Worm (Caenorhabditis elegans): ENCODE data around the gene K02D10.3.

The K02D10.3 gene

ce11 chrIII:8771162-8771561 lies 589 bp downstream of the K02D10.3 start, which contains the start of gene K02D10.2:
Gene K02D10.2 (minus strand): TSS chrIII:8771262.
- TF ChIP-seq unc-62 (GFP tag; optimal IDR thresholded peaks at IDR 0.05 in 1 of 2), result no peak
- TF ChIP-seq unc-62 (tag; optimal IDR thresholded peaks at IDR 0.05), result no peak
- TF ChIP-seq madf-5 (GFP tag; IDR thresholded peaks at IDR 0.05), result no peak
- no peak for TF ChIP-seq madf-9 (GFP tag; conservative IDR thresholded peaks at IDR 0.05)
- TF ChIP-seq daf-8 (GFP tag; IDR thresholded peaks at IDR 0.05), result no peak
- no peak for TF ChIP-seq ztf-11 (tag; optimal IDR thresholded peaks at IDR 0.05)
- no peak for TF ChIP-seq saeg-2 (GFP tag; IDR thresholded peaks at IDR 0.05)
- TF ChIP-seq unc-130 (GFP tag; optimal IDR thresholded peaks at IDR 0.05), result no peak
- TF ChIP-seq ZK546.5 (tag; optimal IDR thresholded peaks at IDR 0.05), result no peak
- no peak for TF ChIP-seq daf-16 (GFP tag; optimal IDR thresholded peaks at IDR 0.05)
- no peak for TF ChIP-seq daf-16 (tag; optimal IDR thresholded peaks at IDR 0.05)
- no peak for TF ChIP-seq nhr-25 (tag; optimal IDR thresholded peaks at IDR 0.05; ENCODE audit: borderline replicate concordance, insufficient read depth)
- no peak for TF ChIP-seq dve-1 (tag; optimal IDR thresholded peaks at IDR 0.05; ENCODE audit: insufficient read depth)
- no peak for TF ChIP-seq nhr-10 (tag; optimal IDR thresholded peaks at IDR 0.05)
- no peak for TF ChIP-seq zfp-3 (GFP tag; conservative IDR thresholded peaks at IDR 0.05)
- TF ChIP-seq Y75B8A.6 (GFP tag; IDR thresholded peaks at IDR 0.05), result no peak
- no peak for TF ChIP-seq F37D6.2 (tag; optimal IDR thresholded peaks at IDR 0.05)
- TF ChIP-seq F10B5.3 (tag; optimal IDR thresholded peaks at IDR 0.05), result no peak
- TF ChIP-seq arid-1 (GFP tag; conservative IDR thresholded peaks at IDR 0.05), result no peak
- TF ChIP-seq Y5F2A.4 (GFP tag; optimal IDR thresholded peaks at IDR 0.05), result no peak

- TF ChIP-seq Y105C5A.15 (GFP tag; IDR thresholded peaks at IDR 0.05) (0 out of 2 replicates have a peak, but pooled peaks have one; percentile 43), spr-1 (tag; optimal IDR thresholded peaks at IDR 0.05) (no peak), mdt-29 (GFP tag; IDR thresholded peaks at IDR 0.05) (no peak), madf-9 (GFP tag; conservative IDR thresholded peaks at IDR 0.05) (no peak), hlh-11 (tag; optimal IDR thresholded peaks at IDR 0.05) (peak; percentile 15), snpc-4 (tag; optimal IDR thresholded peaks at IDR 0.05) (no peak)
These were observed 1.5 kb downstream of the K02D10.3 start for ce11 chrIII:8770243-8770642.

ce11 chrIII:8769253-8769652 lies 2.5 kb downstream of the K02D10.3 start, which contains the start of gene K02D10.1:
Gene K02D10.1 (plus strand): TSS chrIII:8769536.
- TF ChIP-seq daf-16 (GFP tag; optimal IDR thresholded peaks at IDR 0.05), result no peak
- peak; percentile 26 for TF ChIP-seq daf-16 (tag; optimal IDR thresholded peaks at IDR 0.05)
- peak; percentile 64 for TF ChIP-seq ama-1 (optimal IDR thresholded peaks at IDR 0.05)
- no peak for TF ChIP-seq duxl-1 (tag; optimal IDR thresholded peaks at IDR 0.05; ENCODE audit: poor library complexity)
- peak; percentile 81 for TF ChIP-seq aha-1 (tag)
- peak in 1 of 2 experiments; percentile 1 for TF ChIP-seq lsy-2 (tag; optimal IDR thresholded peaks at IDR 0.05)

- TF ChIP-seq ceh-28 (tag; optimal IDR thresholded peaks at IDR 0.05) (no peak), gei-8 (GFP tag; optimal IDR thresholded peaks at IDR 0.05) (no peak), T20F7.1 (GFP tag; optimal IDR thresholded peaks at IDR 0.05) (peak; percentile 42), dve-1 (tag; optimal IDR thresholded peaks at IDR 0.05; ENCODE audit: insufficient read depth) (peak; percentile 39), hmg-1.1 (GFP tag; IDR thresholded peaks at IDR 0.05) (peak; percentile 65), T26A8.4 (GFP tag; IDR thresholded peaks at IDR 0.05) (0 out of 2 replicates have a peak, but pooled peaks have one; percentile 35), hif-1 (tag; optimal IDR thresholded peaks at IDR 0.05) (peak in 1 of 2 experiments; percentile 34), snpc-1.2 (GFP tag; IDR thresholded peaks at IDR 0.05) (no peak), zfp-3 (GFP tag; conservative IDR thresholded peaks at IDR 0.05) (no peak), spr-3 (GFP tag; optimal IDR thresholded peaks at IDR 0.05) (no peak), hlh-30 (tag; optimal IDR thresholded peaks at IDR 0.05; ENCODE audit: insufficient read depth) (peak; percentile 50), unc-130 (GFP tag; optimal IDR thresholded peaks at IDR 0.05) (peak; percentile 72), duxl-1 (tag; optimal IDR thresholded peaks at IDR 0.05; ENCODE audit: poor library complexity) (peak; percentile 51), nhr-48 (tag; optimal IDR thresholded peaks at IDR 0.05) (peak; percentile 21), attf-4 (tag; optimal IDR thresholded peaks at IDR 0.05) (no peak), ztf-7 (tag; optimal IDR thresholded peaks at IDR 0.05) (peak; percentile 51), zag-1 (tag; optimal IDR thresholded peaks at IDR 0.05) (no peak), daf-16 (GFP tag; optimal IDR thresholded peaks at IDR 0.05) (no peak), daf-16 (tag; optimal IDR thresholded peaks at IDR 0.05) (peak; percentile 65), pha-4 (GFP tag; IDR thresholded peaks at IDR 0.05) (peak; percentile 39; the same call in 1 of the 2 replicates), pha-4 (tag; optimal IDR thresholded peaks at IDR 0.05) (no peak), ceh-44 (GFP tag; IDR thresholded peaks at IDR 0.05) (no peak), nhr-76 (tag; optimal IDR thresholded peaks at IDR 0.05) (no peak), lsy-2 (tag; optimal IDR thresholded peaks at IDR 0.05) (peak in 1 of 2 experiments; percentile 58)
These were observed 3.8 kb downstream of the K02D10.3 start, which contains the start of gene mtss-1 for ce11 chrIII:8767889-8768361. Gene mtss-1 (plus strand): TSS chrIII:8768311.

All from whole organism, L4 larva.